Worm (Caenorhabditis elegans) whole organism, L2 larva: ENCODE data around the gene fbxb-63.

Experiments used
- Y55F3AM.14 ChIP-seq: fragments of 200-800 bp; sonication (Bioruptor generic); optimal IDR thresholded peaks from 2 replicates; lab custom pipeline; 2018; ENCODE audit warnings: mild to moderate bottlenecking, missing genetic modification characterization, missing compliant biosample characterization
- ceh-16 ChIP-seq: fragments of 150-350 bp; optimal IDR thresholded peaks from 2 replicates; lab custom pipeline; 2014; ENCODE audit warnings: missing biosample characterization, missing genetic modification characterization
- elt-3 ChIP-seq: sonication (generic microtip); optimal IDR thresholded peaks from 2 replicates; lab custom pipeline; 2017; ENCODE audit warnings: missing biosample characterization, missing genetic modification characterization
- nhr-10 ChIP-seq: sonication (generic microtip); optimal IDR thresholded peaks from 2 replicates; lab custom pipeline; 2017; ENCODE audit warnings: missing biosample characterization, missing genetic modification characterization
- nhr-129 ChIP-seq: fragments of 150-350 bp; optimal IDR thresholded peaks from 2 replicates; lab custom pipeline; 2014; ENCODE audit warnings: missing biosample characterization, missing genetic modification characterization
- nhr-6 ChIP-seq: fragments of 150-350 bp; optimal IDR thresholded peaks from 2 replicates; lab custom pipeline; 2014; ENCODE audit warnings: missing biosample characterization, missing genetic modification characterization
- unc-62 ChIP-seq: fragments of 150-350 bp; optimal IDR thresholded peaks from 2 replicates; lab custom pipeline; 2014; ENCODE audit warnings: missing biosample characterization, missing genetic modification reagents, missing genetic modification characterization
- zag-1 ChIP-seq: fragments of 150-350 bp; optimal IDR thresholded peaks from 2 replicates; lab custom pipeline; 2014; ENCODE audit warnings: missing biosample characterization, missing genetic modification characterization
- ztf-11 ChIP-seq: sonication (generic microtip); optimal IDR thresholded peaks from 2 replicates; lab custom pipeline; 2017; ENCODE audit warnings: missing biosample characterization, missing genetic modification characterization

DNA sequence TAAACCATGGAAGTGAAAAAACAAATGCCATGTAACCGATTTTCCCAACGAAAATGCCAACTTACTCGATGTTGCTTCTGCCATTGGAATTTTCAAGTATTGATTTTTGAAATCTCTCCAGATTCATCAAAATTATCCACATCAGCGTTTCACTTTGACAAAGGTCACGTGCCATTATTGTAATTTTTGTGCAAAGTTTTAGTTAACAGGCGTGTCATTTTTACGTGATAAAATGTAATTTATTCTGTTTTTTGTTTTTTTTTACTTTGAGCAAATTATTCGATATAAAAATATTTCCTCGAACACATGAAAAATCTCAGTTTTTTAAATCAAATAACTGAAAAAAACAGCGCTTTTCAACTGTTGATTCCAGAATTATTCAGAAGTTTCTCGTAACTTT, 41.2 kb downstream of the fbxb-63 start, which contains the start of gene F21D9.2:
- TF ChIP-seq ztf-11 (tag; lab: Kevin White, UChicago) = no peak
- TF ChIP-seq unc-62 (GFP tag; lab: Kevin White, UChicago) = no peak
- TF ChIP-seq zag-1 (tag; lab: Kevin White, UChicago) = no peak
- no peak for TF ChIP-seq nhr-10 (tag; lab: Kevin White, UChicago)
- TF ChIP-seq nhr-129 = no peak
- no peak for TF ChIP-seq elt-3
- TF ChIP-seq ceh-16 = no peak
- no peak for TF ChIP-seq nhr-6 (tag; lab: Kevin White, UChicago)
- no peak for TF ChIP-seq Y55F3AM.14 (GFP tag; lab: Kevin White, UChicago)
